Worm (Caenorhabditis elegans) whole organism, L3 larva: Measurements from ENCODE around the gene C46G7.2.

ENCODE experiments used
- ama-1 ChIP-seq: fragments of 150-350 bp; optimal IDR thresholded peaks from 2 replicates; lab custom pipeline; 2018
- egl-27 ChIP-seq: sonication (generic microtip); optimal IDR thresholded peaks from 4 replicates; lab custom pipeline; 2017; ENCODE audit warnings: missing biosample characterization, missing genetic modification reagents, missing genetic modification characterization
- nhr-43 ChIP-seq: sonication (generic microtip); optimal IDR thresholded peaks from 2 replicates; lab custom pipeline; 2016; ENCODE audit warnings: mild to moderate bottlenecking, missing genetic modification characterization, missing compliant biosample characterization; ENCODE audit not compliant: poor library complexity, severe bottlenecking
- nhr-77 ChIP-seq: fragments of 150-350 bp; optimal IDR thresholded peaks from 2 replicates; lab custom pipeline; 2014; ENCODE audit warnings: missing biosample characterization, missing genetic modification characterization
- sea-2 ChIP-seq: fragments of 150-350 bp; sonication (generic microtip); optimal IDR thresholded peaks from 4 replicates; lab custom pipeline; 2014; ENCODE audit warnings: missing biosample characterization, missing genetic modification reagents, missing genetic modification characterization
- tbx-2 ChIP-seq: sonication (generic microtip); optimal IDR thresholded peaks from 2 replicates; lab custom pipeline; 2016; ENCODE audit warnings: mild to moderate bottlenecking, missing genetic modification characterization, missing compliant biosample characterization
- unc-62 ChIP-seq: fragments of 150-350 bp; sonication (generic microtip); optimal IDR thresholded peaks from 4 replicates; lab custom pipeline; 2014; ENCODE audit warnings: missing biosample characterization, missing genetic modification reagents, missing genetic modification characterization
- ztf-4 ChIP-seq: fragments of 150-350 bp; optimal IDR thresholded peaks from 2 replicates; lab custom pipeline; 2014; ENCODE audit warnings: missing biosample characterization, missing genetic modification characterization

ce11 chrIV:5967035-5967499 lies 47.9 kb upstream of the C46G7.2 start:
- no peak for TF ChIP-seq unc-62
- peak; percentile 62 for TF ChIP-seq egl-27 (tag; lab: Kevin White, UChicago)
- peak; percentile 79 for TF ChIP-seq nhr-43 (tag; lab: Kevin White, UChicago)
- TF ChIP-seq tbx-2 (tag; lab: Kevin White, UChicago) = peak; percentile 66
- no peak for TF ChIP-seq nhr-77 (tag; lab: Kevin White, UChicago)
- no peak for TF ChIP-seq sea-2 (GFP tag; lab: Kevin White, UChicago)
- TF ChIP-seq ztf-4 (tag; lab: Kevin White, UChicago) = peak; percentile 3
- TF ChIP-seq ama-1 (lab: Kevin White, UChicago) = no peak
